Fruit fly (Drosophila melanogaster) whole organism, embryonic: Measurements from ENCODE around the gene Ae2.

Experiments
- CG1233 ChIP-seq: fragments of 200-800 bp; sonication (Bioruptor generic); optimal IDR thresholded peaks from 4 replicates; lab custom pipeline; 2018; ENCODE audit warnings: missing biosample characterization, mild to moderate bottlenecking, missing genetic modification characterization
- HmgZ ChIP-seq: fragments of 200-800 bp; sonication (Bioruptor generic); optimal IDR thresholded peaks from 2 replicates; lab custom pipeline; 2018; ENCODE audit warnings: missing biosample characterization, mild to moderate bottlenecking, missing genetic modification characterization
- schlank ChIP-seq: fragments of 200-800 bp; sonication (Bioruptor generic); optimal IDR thresholded peaks from 2 replicates; lab custom pipeline; 2018; ENCODE audit warnings: missing biosample characterization, mild to moderate bottlenecking, missing genetic modification characterization

DNA sequence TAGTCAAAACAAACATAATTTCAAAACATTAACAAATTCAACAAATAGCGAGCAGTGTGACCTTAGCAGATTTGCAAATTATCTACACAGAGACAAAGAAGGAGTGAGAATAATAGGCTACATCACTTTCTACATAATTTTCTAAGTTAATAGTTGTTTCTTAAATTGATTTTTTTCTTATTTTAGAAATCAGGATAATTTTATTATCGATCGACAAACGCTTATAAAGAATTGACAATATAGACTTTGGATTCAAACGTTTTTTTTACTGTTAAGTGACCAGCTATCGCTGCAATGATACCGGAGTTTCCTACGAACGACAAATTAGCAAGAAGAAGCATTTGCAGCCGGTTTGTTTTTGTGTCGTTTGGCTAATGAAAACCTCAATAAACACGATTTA, 40.2 kb upstream of the Ae2 start, which contains the start of the genes nbs and defl:
- peak; percentile 58 for TF ChIP-seq HmgZ
- TF ChIP-seq schlank = no peak
- TF ChIP-seq CG1233 (GFP tag; lab: Kevin White, UChicago) = no peak
